Worm (Caenorhabditis elegans) whole organism, L3 larva: Measurements from ENCODE around the gene Y37E11AL.12.

ENCODE experiments used
- ceh-16 ChIP-seq: sonication (generic microtip); optimal IDR thresholded peaks from 2 replicates; lab custom pipeline; 2017; ENCODE audit warnings: missing biosample characterization, missing genetic modification characterization
- egl-27 ChIP-seq: sonication (generic microtip); optimal IDR thresholded peaks from 4 replicates; lab custom pipeline; 2017; ENCODE audit warnings: missing biosample characterization, missing genetic modification reagents, missing genetic modification characterization
- elt-1 ChIP-seq: fragments of 150-350 bp; optimal IDR thresholded peaks from 2 replicates; lab custom pipeline; 2014; ENCODE audit warnings: missing biosample characterization, missing genetic modification characterization
- jun-1 ChIP-seq: fragments of 150-350 bp; optimal IDR thresholded peaks from 2 replicates; lab custom pipeline; 2014; ENCODE audit warnings: missing biosample characterization, missing genetic modification reagents, missing genetic modification characterization
- nhr-12 ChIP-seq: fragments of 150-350 bp; optimal IDR thresholded peaks from 2 replicates; lab custom pipeline; 2014; ENCODE audit warnings: missing biosample characterization, missing genetic modification characterization
- nhr-23 ChIP-seq: fragments of 150-350 bp; optimal IDR thresholded peaks from 2 replicates; lab custom pipeline; 2014; ENCODE audit warnings: missing biosample characterization, missing genetic modification reagents, missing genetic modification characterization
- nhr-237 ChIP-seq: fragments of 150-350 bp; optimal IDR thresholded peaks from 2 replicates; lab custom pipeline; 2014; ENCODE audit warnings: missing biosample characterization, missing genetic modification characterization
- nhr-25 ChIP-seq: sonication (generic microtip); optimal IDR thresholded peaks from 2 replicates; lab custom pipeline; 2017; ENCODE audit warnings: missing biosample characterization, missing genetic modification characterization
- pqm-1 ChIP-seq: fragments of 150-350 bp; optimal IDR thresholded peaks from 2 replicates; lab custom pipeline; 2017; ENCODE audit warnings: missing biosample characterization, missing genetic modification characterization, inconsistent platforms
- sea-2 ChIP-seq: fragments of 150-350 bp; sonication (generic microtip); optimal IDR thresholded peaks from 4 replicates; lab custom pipeline; 2014; ENCODE audit warnings: missing biosample characterization, missing genetic modification reagents, missing genetic modification characterization
- snpc-4 ChIP-seq: fragments of 150-350 bp; optimal IDR thresholded peaks from 2 replicates; lab custom pipeline; 2014; ENCODE audit warnings: missing biosample characterization, missing genetic modification characterization
- tbx-2 ChIP-seq: sonication (generic microtip); optimal IDR thresholded peaks from 2 replicates; lab custom pipeline; 2016; ENCODE audit warnings: mild to moderate bottlenecking, missing genetic modification characterization, missing compliant biosample characterization
- zag-1 ChIP-seq: fragments of 150-350 bp; optimal IDR thresholded peaks from 2 replicates; lab custom pipeline; 2014; ENCODE audit warnings: missing biosample characterization, missing genetic modification characterization

DNA sequence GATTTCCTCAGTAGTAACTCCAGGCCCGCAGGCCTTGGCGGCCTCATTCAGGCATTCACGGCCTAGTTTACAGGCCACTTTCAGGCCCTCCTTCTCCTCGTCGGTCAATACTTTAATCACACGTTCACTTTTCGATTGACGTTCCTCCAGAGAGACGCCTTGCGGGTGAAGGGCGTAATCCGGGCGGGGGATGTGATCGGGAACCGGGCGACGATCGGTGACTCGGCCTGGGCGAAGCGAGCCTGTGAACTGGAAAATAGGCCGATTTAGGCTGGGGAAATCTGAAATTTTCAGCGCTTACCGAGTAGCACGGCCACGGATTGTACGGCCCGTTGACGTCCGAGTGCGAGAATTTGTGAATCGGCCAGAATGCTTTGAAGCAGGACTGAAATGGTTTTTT is 15.5 kb downstream of the Y37E11AL.12 start:
- no peak for TF ChIP-seq tbx-2
- no peak for TF ChIP-seq nhr-237
- no peak for TF ChIP-seq jun-1 (tag; lab: Kevin White, UChicago)
- TF ChIP-seq elt-1 (tag; lab: Kevin White, UChicago), result no peak
- TF ChIP-seq nhr-25 (tag; lab: Kevin White, UChicago), result no peak
- TF ChIP-seq nhr-12, result no peak
- no peak for TF ChIP-seq pqm-1 (tag; lab: Kevin White, UChicago)
- TF ChIP-seq ceh-16, result no peak
- TF ChIP-seq nhr-23, result no peak
- no peak for TF ChIP-seq snpc-4 (tag; lab: Kevin White, UChicago)
- TF ChIP-seq zag-1, result no peak
- no peak for TF ChIP-seq egl-27 (tag; lab: Kevin White, UChicago)
- TF ChIP-seq sea-2 (GFP tag; lab: Kevin White, UChicago), result no peak
